Worm (Caenorhabditis elegans): ENCODE data around the gene T25F10.3.

Gene T25F10.3

ce11 chrV:6784853-6785492, 40.1 kb downstream of the T25F10.3 start, which contains the start of the genes spn-4 and spe-39 (continued):
- TF ChIP-seq lsl-1 (GFP tag; optimal IDR thresholded peaks at IDR 0.05) (peak; percentile 77), hsf-1 (GFP tag; IDR thresholded peaks at IDR 0.05) (0 out of 2 replicates have a peak, but pooled peaks have one; percentile 52), ztf-18 (tag; optimal IDR thresholded peaks at IDR 0.05) (peak; percentile 17), madf-10 (tag; optimal IDR thresholded peaks at IDR 0.05) (no peak), ztf-6 (GFP tag; IDR thresholded peaks at IDR 0.05) (no peak), lsy-27 (tag; optimal IDR thresholded peaks at IDR 0.05; ENCODE audit: borderline replicate concordance, insufficient read depth) (no peak), D2030.7 (GFP tag; IDR thresholded peaks at IDR 0.05) (peak; percentile 92), F57A8.1 (GFP tag; optimal IDR thresholded peaks at IDR 0.05) (no peak), athp-1 (tag; optimal IDR thresholded peaks at IDR 0.05) (no peak), ceh-79 (tag; optimal IDR thresholded peaks at IDR 0.05) (no peak), ccch-3 (GFP tag; optimal IDR thresholded peaks at IDR 0.05) (no peak), Y56A3A.18 (GFP tag; IDR thresholded peaks at IDR 0.05) (no peak), B0261.1 (tag; optimal IDR thresholded peaks at IDR 0.05) (no peak), madf-6 (GFP tag; IDR thresholded peaks at IDR 0.05) (peak; percentile 97), zim-3 (tag; optimal IDR thresholded peaks at IDR 0.05) (no peak), ztf-25 (GFP tag; IDR thresholded peaks at IDR 0.05) (no peak), ceh-100 (GFP tag; IDR thresholded peaks at IDR 0.05) (peak; percentile 55; the same call in 1 of the 2 replicates), B0035.1 (tag; optimal IDR thresholded peaks at IDR 0.05) (no peak), nhr-120 (GFP tag; IDR thresholded peaks at IDR 0.05) (no peak), tlf-1 (GFP tag; optimal IDR thresholded peaks at IDR 0.05) (peak; percentile 92), somi-1 (GFP tag; optimal IDR thresholded peaks at IDR 0.05) (no peak), let-607 (tag; optimal IDR thresholded peaks at IDR 0.05) (peak in 1 of 2 experiments; percentile 14), fkh-3 (tag; optimal IDR thresholded peaks at IDR 0.05) (no peak), attf-5 (GFP tag; optimal IDR thresholded peaks at IDR 0.05) (no peak), ztf-28 (GFP tag; IDR thresholded peaks at IDR 0.05) (no peak), ceh-40 (GFP tag; IDR thresholded peaks at IDR 0.05) (no peak), nhr-90 (tag; optimal IDR thresholded peaks at IDR 0.05) (no peak), egl-18 (GFP tag; IDR thresholded peaks at IDR 0.05) (no peak), nfya-1 (tag; optimal IDR thresholded peaks at IDR 0.05; ENCODE audit: borderline replicate concordance, insufficient read depth) (no peak), lin-54 (GFP tag; optimal IDR thresholded peaks at IDR 0.05) (peak; percentile 89), F52B5.7 (tag; optimal IDR thresholded peaks at IDR 0.05) (no peak), bed-2 (GFP tag; IDR thresholded peaks at IDR 0.05) (no peak), cebp-1 (GFP tag; IDR thresholded peaks at IDR 0.05) (no peak), cebp-1 (tag; optimal IDR thresholded peaks at IDR 0.05) (peak; percentile 60), F39B2.1 (GFP tag; IDR thresholded peaks at IDR 0.05) (no peak), rpc-1 (optimal IDR thresholded peaks at IDR 0.05) (peak; percentile 48), rpc-1 (tag; optimal IDR thresholded peaks at IDR 0.05) (no peak), efl-1 (GFP tag; optimal IDR thresholded peaks at IDR 0.05) (peak; percentile 97), egl-44 (GFP tag; IDR thresholded peaks at IDR 0.05) (no peak), madf-3 (GFP tag; IDR thresholded peaks at IDR 0.05) (peak; percentile 28; the same call in 1 of the 2 replicates), snpc-1.1 (tag; optimal IDR thresholded peaks at IDR 0.05; ENCODE audit: insufficient read depth) (no peak), nhr-27 (tag; optimal IDR thresholded peaks at IDR 0.05) (no peak), F49E8.2 (tag; optimal IDR thresholded peaks at IDR 0.05; ENCODE audit: insufficient read depth) (no peak), atf-7 (tag; optimal IDR thresholded peaks at IDR 0.05) (no peak), Y53G8AR.9 (GFP tag; conservative IDR thresholded peaks at IDR 0.05) (0 out of 2 replicates have a peak, but pooled peaks have one; percentile 57), tbp1 (GFP tag; optimal IDR thresholded peaks at IDR 0.05) (peak; percentile 41), madf-8 (GFP tag; conservative IDR thresholded peaks at IDR 0.05) (peak; percentile 96), F37B4.10 (GFP tag; IDR thresholded peaks at IDR 0.05) (no peak)

Measured in whole organism, young adult.